Worm (Caenorhabditis elegans) whole organism, mixed stage, embryonic: ENCODE results near the gene Y49F6A.11.

ENCODE experiments used
- pha-4 ChIP-seq: fragments of 150-350 bp; optimal IDR thresholded peaks from 2 replicates; lab custom pipeline; 2018; ENCODE audit warnings: missing biosample characterization, missing genetic modification reagents, missing genetic modification characterization
- ztf-11 ChIP-seq: fragments of 150-350 bp; optimal IDR thresholded peaks from 2 replicates; lab custom pipeline; 2014; ENCODE audit warnings: missing biosample characterization, missing genetic modification characterization

DNA sequence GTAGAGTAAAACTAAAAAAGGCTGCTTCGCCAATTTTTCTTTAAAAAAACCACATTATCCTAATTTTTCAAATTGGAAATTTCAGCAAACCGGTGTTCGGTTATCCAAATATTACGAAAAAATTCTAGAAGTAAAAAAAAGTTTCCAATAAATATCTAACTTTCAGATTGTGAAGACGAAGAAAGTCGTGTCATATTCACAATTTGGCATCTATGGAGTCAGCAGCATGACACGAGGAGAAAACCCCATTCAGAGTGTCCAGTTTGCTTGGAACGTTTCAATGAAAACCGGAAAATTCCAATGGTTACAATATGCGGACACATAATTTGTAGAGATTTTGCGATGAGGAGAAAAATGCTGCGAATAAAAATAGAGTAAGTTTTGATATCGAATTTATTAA, 3.3 kb downstream of the Y49F6A.11 start, which contains the start of gene Y49F6A.12:
- TF ChIP-seq ztf-11 (no peak), pha-4 (tag; lab: Kevin White, UChicago) (no peak)
